Worm (Caenorhabditis elegans) whole organism, L1 larva: ENCODE data around the gene Y57G7A.2.
"Not testable (repeated sequence)": the region's sequence is repeated elsewhere in the genome, so short reads cannot be mapped to it uniquely, and the experiment has no call there.

ENCODE experiments used
- C16A3.4 ChIP-seq: fragments of 150-350 bp; optimal IDR thresholded peaks from 2 replicates; lab custom pipeline; 2014; ENCODE audit warnings: missing biosample characterization, missing genetic modification characterization
- F16B12.6 ChIP-seq: fragments of 150-350 bp; optimal IDR thresholded peaks from 2 replicates; lab custom pipeline; 2014; ENCODE audit warnings: missing biosample characterization, missing genetic modification characterization
- alr-1 ChIP-seq: fragments of 200-800 bp; sonication (Bioruptor generic); optimal IDR thresholded peaks from 2 replicates; lab custom pipeline; 2018; ENCODE audit warnings: borderline replicate concordance, mild to moderate bottlenecking, missing genetic modification characterization, missing compliant biosample characterization
- blmp-1 ChIP-seq: fragments of 150-350 bp; optimal IDR thresholded peaks from 2 replicates; lab custom pipeline; 2014; ENCODE audit warnings: missing biosample characterization, missing genetic modification characterization
- ceh-82 ChIP-seq, 3 experiments: fragments of 150-350 bp in 1 of 3; sonication (generic microtip) in 2 of 3; optimal IDR thresholded peaks; 2 replicates each; lab custom pipeline; 2014 to 2017; ENCODE audit warnings: missing biosample characterization in 3 of 3, missing genetic modification characterization in 3 of 3
- dsc-1 ChIP-seq: sonication (generic microtip); optimal IDR thresholded peaks from 2 replicates; lab custom pipeline; 2016; ENCODE audit warnings: mild to moderate bottlenecking, missing genetic modification characterization, missing compliant biosample characterization
- egl-13 ChIP-seq: sonication (generic microtip); optimal IDR thresholded peaks from 2 replicates; lab custom pipeline; 2016; ENCODE audit warnings: missing genotype, missing genetic modification reagents, missing genetic modification characterization, missing compliant biosample characterization
- egl-27 ChIP-seq, 2 experiments: fragments of 150-350 bp in 1 of 2; sonication (generic microtip); optimal IDR thresholded peaks; 3 replicates each; lab custom pipeline; 2017 to 2018; ENCODE audit warnings: missing biosample characterization in 2 of 2, missing genetic modification characterization in 2 of 2, missing genetic modification reagents in 2 of 2
- ets-5 ChIP-seq: fragments of 200-800 bp; sonication (Bioruptor generic); IDR thresholded peaks from 2 replicates; pipeline ENCODE4 v1.3.6; 2022; ENCODE audit warnings: missing genetic modification characterization, missing compliant biosample characterization
- fkh-4 ChIP-seq: sonication (generic microtip); optimal IDR thresholded peaks from 2 replicates; lab custom pipeline; 2016; ENCODE audit warnings: missing compliant biosample characterization, missing genetic modification characterization, borderline replicate concordance
- hlh-17 ChIP-seq: fragments of 200-800 bp; sonication (Bioruptor generic); optimal IDR thresholded peaks from 2 replicates; lab custom pipeline; 2018; ENCODE audit warnings: missing genetic modification characterization, mild to moderate bottlenecking, missing compliant biosample characterization, moderate library complexity, borderline replicate concordance
- hlh-4 ChIP-seq: sonication (generic microtip); optimal IDR thresholded peaks from 2 replicates; lab custom pipeline; 2016; ENCODE audit warnings: mild to moderate bottlenecking, missing genetic modification characterization, missing compliant biosample characterization
- irx-1 ChIP-seq: sonication (generic microtip); optimal IDR thresholded peaks from 2 replicates; lab custom pipeline; 2016; ENCODE audit warnings: missing genetic modification characterization, missing compliant biosample characterization
- lin-14 ChIP-seq: fragments of 200-800 bp; sonication (Bioruptor generic); optimal IDR thresholded peaks from 2 replicates; lab custom pipeline; 2018; ENCODE audit warnings: mild to moderate bottlenecking, missing genetic modification characterization, moderate library complexity, missing compliant biosample characterization
- lin-35 ChIP-seq, 2 experiments: fragments of 150-350 bp; optimal IDR thresholded peaks; 2 replicates each; lab custom pipeline; 2014; ENCODE audit warnings: missing biosample characterization in 2 of 2, missing genetic modification characterization in 2 of 2, missing genetic modification reagents in 2 of 2
- lin-39 ChIP-seq: fragments of 150-350 bp; optimal IDR thresholded peaks from 2 replicates; lab custom pipeline; 2014; ENCODE audit warnings: missing biosample characterization, missing genetic modification reagents, missing genetic modification characterization
- lir-3 ChIP-seq: sonication (generic microtip); optimal IDR thresholded peaks from 2 replicates; lab custom pipeline; 2016; ENCODE audit warnings: mild to moderate bottlenecking, missing genetic modification characterization, moderate library complexity, missing compliant biosample characterization; ENCODE audit not compliant: poor library complexity
- mdl-1 ChIP-seq, 2 experiments: fragments of 150-350 bp; optimal IDR thresholded peaks; 2 replicates each; lab custom pipeline; 2014 to 2017; ENCODE audit warnings: missing biosample characterization in 2 of 2, missing genetic modification characterization in 2 of 2, inconsistent platforms in 1 of 2
- mef-2 ChIP-seq: fragments of 150-350 bp; optimal IDR thresholded peaks from 2 replicates; lab custom pipeline; 2014; ENCODE audit warnings: missing biosample characterization, missing genetic modification characterization
- nhr-19 ChIP-seq: fragments of 200-800 bp; sonication (Bioruptor generic); conservative IDR thresholded peaks from 2 replicates; pipeline ENCODE4 v1.3.6; 2022; ENCODE audit warnings: missing genetic modification characterization, missing compliant biosample characterization
- nhr-20 ChIP-seq: sonication (generic microtip); optimal IDR thresholded peaks from 2 replicates; lab custom pipeline; 2016; ENCODE audit warnings: mild to moderate bottlenecking, missing genetic modification characterization, missing compliant biosample characterization
- nhr-28 ChIP-seq: fragments of 150-350 bp; optimal IDR thresholded peaks from 2 replicates; lab custom pipeline; 2014; ENCODE audit warnings: missing biosample characterization, missing genetic modification characterization
- nhr-84 ChIP-seq: sonication (generic microtip); optimal IDR thresholded peaks from 2 replicates; lab custom pipeline; 2017; ENCODE audit warnings: missing biosample characterization, missing genetic modification characterization
- nhr-85 ChIP-seq: sonication (generic microtip); peaks from one replicate; lab custom pipeline; 2016; ENCODE audit warnings: missing genetic modification characterization, inconsistent platforms, missing compliant biosample characterization
- pqm-1 ChIP-seq: sonication (generic microtip); optimal IDR thresholded peaks from 3 replicates; lab custom pipeline; 2017; ENCODE audit warnings: missing biosample characterization, missing genetic modification characterization
- snu-23 ChIP-seq: sonication (generic microtip); optimal IDR thresholded peaks from 2 replicates; lab custom pipeline; 2016; ENCODE audit warnings: missing genetic modification characterization, missing compliant biosample characterization
- sox-4 ChIP-seq: sonication (generic microtip); optimal IDR thresholded peaks from 2 replicates; lab custom pipeline; 2016; ENCODE audit warnings: missing genetic modification characterization, missing compliant biosample characterization
- sptf-1 ChIP-seq: fragments of 150-350 bp; optimal IDR thresholded peaks from 2 replicates; lab custom pipeline; 2014; ENCODE audit warnings: missing biosample characterization, missing genetic modification characterization
- tlp-1 ChIP-seq: fragments of 150-350 bp; optimal IDR thresholded peaks from 2 replicates; lab custom pipeline; 2014; ENCODE audit warnings: missing biosample characterization, missing genetic modification characterization
- unc-30 ChIP-seq: sonication (generic microtip); optimal IDR thresholded peaks from 2 replicates; lab custom pipeline; 2017; ENCODE audit warnings: missing biosample characterization, missing genetic modification characterization
- vab-15 ChIP-seq: sonication (generic microtip); optimal IDR thresholded peaks from 2 replicates; lab custom pipeline; 2017; ENCODE audit warnings: missing genotype, mild to moderate bottlenecking, missing genetic modification characterization, missing compliant biosample characterization
- xbp-1 ChIP-seq: sonication (generic microtip); optimal IDR thresholded peaks from 2 replicates; lab custom pipeline; 2016; ENCODE audit warnings: missing genetic modification characterization, missing compliant biosample characterization
- ztf-4 ChIP-seq: fragments of 150-350 bp; optimal IDR thresholded peaks from 2 replicates; lab custom pipeline; 2014; ENCODE audit warnings: missing biosample characterization, missing genetic modification characterization

Gene Y57G7A.2

DNA sequence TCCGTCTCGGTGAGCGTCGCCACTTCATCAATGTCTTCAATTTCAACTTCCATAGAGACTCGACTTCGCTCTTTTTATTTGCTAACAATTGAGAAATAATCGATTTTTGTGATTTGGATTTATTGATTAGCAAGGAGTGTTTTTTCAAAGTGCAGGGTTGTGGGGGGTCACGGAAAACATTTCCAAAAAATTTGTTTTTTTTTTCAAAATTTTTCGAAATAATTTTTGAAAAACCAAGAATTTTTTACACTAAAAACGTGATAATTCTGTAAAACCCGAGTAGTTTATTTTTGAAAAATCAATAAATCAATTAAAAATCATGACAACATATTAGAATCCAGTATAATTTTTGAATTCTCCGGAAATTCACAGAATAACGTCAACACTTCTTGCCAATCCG is 20.4 kb upstream of the Y57G7A.2 start, which contains the start of gene Y57G7A.5:
TSS of gene Y57G7A.5 (minus strand) at position 101 of the 400 bp plus-strand sequence.
- no peak for TF ChIP-seq snu-23 (GFP tag; lab: Kevin White, UChicago)
- no peak for TF ChIP-seq ztf-4 (tag; lab: Kevin White, UChicago)
- no peak for TF ChIP-seq dsc-1 (tag; lab: Kevin White, UChicago)
- no peak for TF ChIP-seq nhr-19 (GFP tag; lab: Robert Waterston, UW)
- TF ChIP-seq nhr-84 (tag; lab: Kevin White, UChicago), result no peak
- TF ChIP-seq nhr-28 (tag; lab: Kevin White, UChicago), result no peak
- TF ChIP-seq F16B12.6 (tag; lab: Kevin White, UChicago), result no peak
- TF ChIP-seq tlp-1 (tag; lab: Kevin White, UChicago), result no peak
- no peak for TF ChIP-seq ets-5 (GFP tag; lab: Robert Waterston, UW)
- TF ChIP-seq alr-1, result no peak
- TF ChIP-seq mdl-1 (tag; optimal IDR thresholded peaks at IDR 0.05; lab: Kevin White, UChicago), result no peak
- TF ChIP-seq sptf-1 (tag; lab: Kevin White, UChicago), result no peak
- no peak for TF ChIP-seq nhr-20
- TF ChIP-seq hlh-4, result no peak
- TF ChIP-seq pqm-1, result no peak
- no peak for TF ChIP-seq ceh-82 (tag; optimal IDR thresholded peaks at IDR 0.05; lab: Kevin White, UChicago)
- TF ChIP-seq, all 84 proteins: peak for 0

DNA sequence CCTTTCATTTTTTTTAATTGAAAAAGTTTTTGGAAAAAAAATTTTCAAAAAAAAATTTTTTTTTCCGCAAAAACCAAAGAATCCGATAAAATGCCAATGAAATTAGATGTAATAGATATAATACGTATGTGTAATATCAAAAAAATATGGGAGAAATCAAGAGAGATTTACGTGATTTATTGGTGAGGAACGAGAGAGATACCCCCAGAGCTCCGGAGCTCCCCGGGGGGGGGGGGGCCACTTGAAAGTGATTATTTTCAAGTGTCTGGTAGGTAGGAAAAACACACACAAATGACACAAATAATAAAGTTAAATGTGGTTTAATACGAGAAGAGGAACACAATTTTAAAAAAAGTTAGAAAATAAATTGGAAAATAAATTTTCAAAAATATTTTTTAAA is 19.1 kb upstream of the Y57G7A.2 start, which contains the start of gene Y57G7A.11:
TSS of gene Y57G7A.11 (minus strand) at position 101 of the 400 bp plus-strand sequence.
- TF ChIP-seq irx-1 (tag; lab: Kevin White, UChicago) (no peak), egl-27 (tag; optimal IDR thresholded peaks at IDR 0.05; lab: Kevin White, UChicago) (no peak), sox-4 (tag; lab: Kevin White, UChicago) (no peak), ztf-4 (tag; lab: Kevin White, UChicago) (no peak), dsc-1 (tag; lab: Kevin White, UChicago) (peak; percentile 83), nhr-85 (tag; lab: Kevin White, UChicago) (no peak), lin-35 (GFP tag; optimal IDR thresholded peaks at IDR 0.05; lab: Kevin White, UChicago) (no peak), fkh-4 (tag; lab: Kevin White, UChicago) (peak; percentile 39), hlh-17 (GFP tag; lab: Kevin White, UChicago) (no peak), ceh-82 (tag; optimal IDR thresholded peaks at IDR 0.05; lab: Kevin White, UChicago) (no peak)
- TF ChIP-seq, all 84 proteins: peak for 2

DNA sequence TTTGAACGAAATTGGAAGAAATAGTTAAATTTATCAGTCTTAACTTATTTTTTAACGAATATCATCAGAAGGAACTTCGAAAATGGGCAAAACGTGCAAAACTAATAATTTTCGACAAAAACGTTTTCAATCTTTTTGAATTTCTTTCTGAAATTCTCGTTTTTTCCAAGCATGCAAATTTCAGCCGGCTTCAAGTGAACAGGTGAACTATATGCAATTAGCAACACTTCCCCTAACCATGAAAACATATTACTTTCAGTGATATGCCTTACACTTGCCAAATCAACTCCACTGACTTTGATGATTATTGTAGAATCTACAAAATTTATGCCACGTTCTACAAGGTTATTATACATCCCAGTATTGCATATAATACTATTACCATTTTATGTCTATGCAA is 17.5 kb upstream of the Y57G7A.2 start, which contains the start of gene srz-63:
TSS of gene srz-63 (plus strand) at position 301 of the 400 bp plus-strand sequence.
- not testable (repeated sequence) for TF ChIP-seq sox-4 (tag; lab: Kevin White, UChicago); ztf-4 (tag; lab: Kevin White, UChicago); snu-23 (GFP tag; lab: Kevin White, UChicago)

DNA sequence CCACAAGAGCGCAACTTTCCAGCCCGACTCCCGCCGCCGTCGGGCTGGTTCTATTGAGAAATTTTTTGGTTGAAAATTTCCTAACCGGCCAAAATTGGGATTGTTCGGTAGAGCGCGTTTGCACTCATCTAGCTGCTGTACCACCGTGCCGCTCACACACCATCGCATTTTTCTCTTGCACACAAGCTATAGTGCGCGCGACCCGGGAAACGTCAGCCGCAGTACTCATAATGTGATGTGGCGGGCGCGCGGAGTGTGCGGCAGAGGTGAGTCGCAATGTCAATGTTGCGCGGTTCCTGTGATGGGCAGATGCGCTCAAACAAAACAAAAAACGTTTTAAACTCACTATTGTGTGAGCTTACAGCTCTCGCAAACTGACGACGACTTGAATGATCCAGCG is 10.9 kb upstream of the Y57G7A.2 start:
- TF ChIP-seq nhr-19 (GFP tag; lab: Robert Waterston, UW) (no peak), mef-2 (tag; lab: Kevin White, UChicago) (no peak), tlp-1 (tag; lab: Kevin White, UChicago) (no peak), nhr-85 (tag; lab: Kevin White, UChicago) (no peak), dsc-1 (tag; lab: Kevin White, UChicago) (no peak), C16A3.4 (tag; lab: Kevin White, UChicago) (no peak), unc-30 (no peak), ztf-4 (tag; lab: Kevin White, UChicago) (no peak), blmp-1 (tag; lab: Kevin White, UChicago) (no peak), xbp-1 (tag; lab: Kevin White, UChicago) (no peak), alr-1 (no peak), lin-14 (GFP tag; lab: Kevin White, UChicago) (no peak), lin-35 (GFP tag; optimal IDR thresholded peaks at IDR 0.05; lab: Kevin White, UChicago) (no peak), lir-3 (tag; lab: Kevin White, UChicago) (no peak), vab-15 (no peak), egl-13 (tag; lab: Kevin White, UChicago) (no peak), lin-39 (tag; lab: Kevin White, UChicago) (no peak)
